Fruit fly (Drosophila melanogaster) whole organism, embryonic: ENCODE results near the gene MED14.

Source experiments
- Asciz ChIP-seq: fragments of 200-800 bp; sonication (Bioruptor generic); optimal IDR thresholded peaks from 2 replicates; lab custom pipeline; 2017; ENCODE audit warnings: missing biosample characterization, mild to moderate bottlenecking, missing genetic modification characterization, missing genetic modification reagents
- CG10209 ChIP-seq: fragments of 200-800 bp; sonication (Bioruptor generic); optimal IDR thresholded peaks from 3 replicates; lab custom pipeline; 2017; ENCODE audit warnings: missing biosample characterization, mild to moderate bottlenecking, missing genetic modification characterization, missing genetic modification reagents
- CG11085 ChIP-seq: fragments of 200-800 bp; sonication (Bioruptor generic); IDR thresholded peaks from 2 replicates; pipeline ENCODE4 v1.3.6; 2022; ENCODE audit warnings: missing biosample characterization, missing genetic modification characterization
- CG15011 ChIP-seq: fragments of 200-800 bp; sonication (Bioruptor generic); optimal IDR thresholded peaks from 3 replicates; lab custom pipeline; 2018; ENCODE audit warnings: missing biosample characterization, mild to moderate bottlenecking, missing genetic modification characterization
- CG15601 ChIP-seq: fragments of 200-800 bp; sonication (Bioruptor generic); optimal IDR thresholded peaks from 3 replicates; lab custom pipeline; 2019; ENCODE audit warnings: missing biosample characterization, mild to moderate bottlenecking, missing genetic modification characterization, moderate library complexity
- CG16779 ChIP-seq: fragments of 200-800 bp; sonication (Bioruptor generic); IDR thresholded peaks from 2 replicates; pipeline ENCODE4 v1.3.6; 2022; ENCODE audit warnings: missing biosample characterization, missing genetic modification characterization
- CG17912 ChIP-seq: fragments of 200-800 bp; sonication (Bioruptor generic); optimal IDR thresholded peaks from 2 replicates; lab custom pipeline; 2018; ENCODE audit warnings: missing biosample characterization, mild to moderate bottlenecking, missing genetic modification characterization
- CG34376 ChIP-seq: fragments of 200-800 bp; sonication (Bioruptor generic); optimal IDR thresholded peaks from 2 replicates; lab custom pipeline; 2018; ENCODE audit warnings: missing biosample characterization, mild to moderate bottlenecking, missing genetic modification characterization
- CG4404 ChIP-seq: fragments of 200-800 bp; sonication (Bioruptor generic); IDR thresholded peaks from 2 replicates; pipeline ENCODE4 v1.3.6; 2022; ENCODE audit warnings: missing biosample characterization, missing genetic modification characterization
- CG4820 ChIP-seq: fragments of 200-800 bp; sonication (Bioruptor generic); optimal IDR thresholded peaks from 3 replicates; lab custom pipeline; 2016; ENCODE audit warnings: missing biosample characterization, missing genetic modification characterization
- CG6272 ChIP-seq: fragments of 200-800 bp; sonication (Bioruptor generic); IDR thresholded peaks from 2 replicates; pipeline ENCODE4 v1.3.6; 2022; ENCODE audit warnings: missing biosample characterization, missing genetic modification characterization
- CG7786 ChIP-seq: fragments of 200-800 bp; sonication (Bioruptor generic); optimal IDR thresholded peaks from 2 replicates; lab custom pipeline; 2016; ENCODE audit warnings: missing biosample characterization, missing genetic modification characterization
- CG8944 ChIP-seq: fragments of 200-800 bp; sonication (Bioruptor generic); optimal IDR thresholded peaks from 3 replicates; lab custom pipeline; 2016; ENCODE audit warnings: missing biosample characterization, missing genetic modification characterization
- CG9876 ChIP-seq: fragments of 200-800 bp; sonication (Bioruptor generic); optimal IDR thresholded peaks from 2 replicates; lab custom pipeline; 2016; ENCODE audit warnings: missing biosample characterization, missing genetic modification characterization
- CG9932 ChIP-seq: fragments of 200-800 bp; sonication (Bioruptor generic); IDR thresholded peaks from 2 replicates; pipeline ENCODE4 v1.3.6; 2022; ENCODE audit warnings: missing biosample characterization, missing genetic modification characterization
- Chrac-16 ChIP-seq: fragments of 200-800 bp; sonication (Bioruptor generic); optimal IDR thresholded peaks from 3 replicates; lab custom pipeline; 2016; ENCODE audit warnings: missing biosample characterization, missing genetic modification characterization
- Dip2 ChIP-seq: fragments of 200-800 bp; sonication (Bioruptor generic); IDR thresholded peaks from 2 replicates; pipeline ENCODE4 v1.3.6; 2022; ENCODE audit warnings: missing biosample characterization, missing genetic modification characterization
- Eip74EF ChIP-seq, 2 experiments: fragments of 200-800 bp in 1 of 2; fragments of >200 bp in 1 of 2; sonication (Bioruptor generic) in 1 of 2; optimal IDR thresholded peaks; 2 replicates each; lab custom pipeline; 2017 to 2019; ENCODE audit warnings: missing biosample characterization in 2 of 2, missing genetic modification characterization in 2 of 2, mild to moderate bottlenecking in 1 of 2, moderate library complexity in 1 of 2
- HLH3B ChIP-seq: fragments of 200-800 bp; sonication (Bioruptor generic); IDR thresholded peaks from 2 replicates; pipeline ENCODE4 v1.3.6; 2022; ENCODE audit warnings: missing biosample characterization, missing genetic modification characterization
- MTF-1 ChIP-seq: fragments of 200-800 bp; sonication (Bioruptor generic); optimal IDR thresholded peaks from 2 replicates; lab custom pipeline; 2018; ENCODE audit warnings: missing biosample characterization, mild to moderate bottlenecking, missing genetic modification characterization, borderline replicate concordance
- Myb ChIP-seq: fragments of 200-800 bp; sonication (Bioruptor generic); optimal IDR thresholded peaks from 2 replicates; lab custom pipeline; 2016; ENCODE audit warnings: missing biosample characterization, missing genetic modification characterization
- NC2β ChIP-seq: fragments of 200-800 bp; sonication (Bioruptor generic); optimal IDR thresholded peaks from 2 replicates; lab custom pipeline; 2016; ENCODE audit warnings: missing biosample characterization, missing genetic modification characterization
- Scr ChIP-seq: fragments of 200-800 bp; sonication (Bioruptor generic); IDR thresholded peaks from 2 replicates; pipeline ENCODE4 v1.3.6; 2022; ENCODE audit warnings: missing biosample characterization, missing genetic modification characterization; ENCODE audit not compliant: partially characterized antibody
- YL-1 ChIP-seq: fragments of 200-800 bp; sonication (Bioruptor generic); optimal IDR thresholded peaks from 3 replicates; lab custom pipeline; 2017; ENCODE audit warnings: missing biosample characterization, mild to moderate bottlenecking, missing genetic modification characterization
- ap ChIP-seq: fragments of 200-800 bp; sonication (Bioruptor generic); IDR thresholded peaks from 2 replicates; pipeline ENCODE4 v1.3.6; 2022; ENCODE audit warnings: missing biosample characterization, missing genetic modification characterization
- bowl ChIP-seq: fragments of 200-800 bp; sonication (Bioruptor generic); IDR thresholded peaks from 2 replicates; pipeline ENCODE4 v1.3.6; 2022; ENCODE audit warnings: missing biosample characterization, missing genetic modification characterization
- bsh ChIP-seq, 2 experiments: fragments of 200-800 bp; sonication (Bioruptor generic); optimal IDR thresholded peaks; 2 replicates each; lab custom pipeline; 2017 to 2018; ENCODE audit warnings: mild to moderate bottlenecking in 2 of 2, missing biosample characterization in 2 of 2, missing genetic modification characterization in 2 of 2, moderate library complexity in 1 of 2
- cg ChIP-seq: fragments of 200-800 bp; sonication (Bioruptor generic); optimal IDR thresholded peaks from 3 replicates; lab custom pipeline; 2019; ENCODE audit warnings: missing biosample characterization, mild to moderate bottlenecking, missing genetic modification characterization, moderate library complexity
- ci ChIP-seq: fragments of 200-800 bp; sonication (Bioruptor generic); IDR thresholded peaks from 3 replicates; pipeline ENCODE4 v1.3.6; 2022; ENCODE audit warnings: missing biosample characterization, missing genetic modification characterization
- da ChIP-seq: fragments of 200-800 bp; sonication (Bioruptor generic); optimal IDR thresholded peaks from 2 replicates; lab custom pipeline; 2016; ENCODE audit warnings: missing biosample characterization, missing genetic modification characterization
- disco-r ChIP-seq: fragments of 200-800 bp; sonication (Bioruptor generic); optimal IDR thresholded peaks from 2 replicates; lab custom pipeline; 2016; ENCODE audit warnings: missing biosample characterization, missing genetic modification characterization
- emc ChIP-seq: fragments of 200-800 bp; sonication (Bioruptor generic); optimal IDR thresholded peaks from 2 replicates; lab custom pipeline; 2016; ENCODE audit warnings: missing biosample characterization, missing genetic modification characterization
- en ChIP-seq: fragments of 200-800 bp; sonication (Bioruptor generic); optimal IDR thresholded peaks from 2 replicates; lab custom pipeline; 2016; ENCODE audit warnings: missing biosample characterization, missing genetic modification characterization
- exex ChIP-seq: fragments of 200-800 bp; sonication (Bioruptor generic); optimal IDR thresholded peaks from 4 replicates; lab custom pipeline; 2018; ENCODE audit warnings: missing biosample characterization, mild to moderate bottlenecking, missing genetic modification characterization, moderate library complexity
- fd64A ChIP-seq: fragments of 200-800 bp; sonication (Bioruptor generic); optimal IDR thresholded peaks from 3 replicates; lab custom pipeline; 2018; ENCODE audit warnings: missing biosample characterization, mild to moderate bottlenecking, missing genetic modification characterization
- gce ChIP-seq: fragments of 200-800 bp; sonication (Bioruptor generic); IDR thresholded peaks from 3 replicates; pipeline ENCODE4 v1.3.6; 2022; ENCODE audit warnings: missing biosample characterization, missing genetic modification characterization
- grau ChIP-seq: fragments of 200-800 bp; optimal IDR thresholded peaks from 3 replicates; lab custom pipeline; 2019; ENCODE audit warnings: missing biosample characterization, mild to moderate bottlenecking, missing genetic modification characterization, moderate library complexity
- ham ChIP-seq: fragments of 200-800 bp; sonication (Bioruptor generic); IDR thresholded peaks from 2 replicates; pipeline ENCODE4 v1.3.6; 2022; ENCODE audit warnings: missing biosample characterization, missing genetic modification characterization
- lab ChIP-seq: fragments of 200-800 bp; sonication (Bioruptor generic); optimal IDR thresholded peaks from 3 replicates; lab custom pipeline; 2017; ENCODE audit warnings: missing biosample characterization, missing genetic modification characterization, mild to moderate bottlenecking, moderate library complexity, missing genetic modification reagents
- mirr ChIP-seq: fragments of 200-800 bp; sonication (Bioruptor generic); optimal IDR thresholded peaks from 3 replicates; lab custom pipeline; 2018; ENCODE audit warnings: missing biosample characterization, mild to moderate bottlenecking, missing genetic modification characterization
- seq ChIP-seq: fragments of 200-800 bp; sonication (Bioruptor generic); IDR thresholded peaks from 2 replicates; pipeline ENCODE4 v1.3.6; 2022; ENCODE audit warnings: missing biosample characterization, missing genetic modification characterization
- sim ChIP-seq: fragments of 200-800 bp; sonication (Bioruptor generic); IDR thresholded peaks from 2 replicates; pipeline ENCODE4 v1.3.6; 2022; ENCODE audit warnings: missing biosample characterization, missing genetic modification characterization
- sisA ChIP-seq: fragments of 200-800 bp; sonication (Bioruptor generic); IDR thresholded peaks from 2 replicates; pipeline ENCODE4 v1.3.6; 2022; ENCODE audit warnings: missing biosample characterization, missing genetic modification characterization
- slbo ChIP-seq: fragments of 200-800 bp; sonication (Bioruptor generic); IDR thresholded peaks from 2 replicates; pipeline ENCODE4 v1.3.6; 2022; ENCODE audit warnings: missing biosample characterization, missing genetic modification characterization
- slou ChIP-seq: fragments of 200-800 bp; sonication (Bioruptor generic); optimal IDR thresholded peaks from 3 replicates; lab custom pipeline; 2016; ENCODE audit warnings: missing biosample characterization, missing genetic modification characterization
- sr ChIP-seq: fragments of 200-800 bp; sonication (Bioruptor generic); IDR thresholded peaks from 3 replicates; pipeline ENCODE4 v1.3.6; 2022; ENCODE audit warnings: missing biosample characterization, missing genetic modification characterization
- sug ChIP-seq: fragments of 200-800 bp; optimal IDR thresholded peaks from 2 replicates; lab custom pipeline; 2019; ENCODE audit warnings: missing biosample characterization, mild to moderate bottlenecking, missing genetic modification characterization, moderate library complexity
- vnd ChIP-seq: fragments of 200-800 bp; sonication (Bioruptor generic); IDR thresholded peaks from 3 replicates; pipeline ENCODE4 v1.3.6; 2022; ENCODE audit warnings: missing biosample characterization, missing genetic modification characterization; ENCODE audit not compliant: partially characterized antibody

Gene MED14

DNA sequence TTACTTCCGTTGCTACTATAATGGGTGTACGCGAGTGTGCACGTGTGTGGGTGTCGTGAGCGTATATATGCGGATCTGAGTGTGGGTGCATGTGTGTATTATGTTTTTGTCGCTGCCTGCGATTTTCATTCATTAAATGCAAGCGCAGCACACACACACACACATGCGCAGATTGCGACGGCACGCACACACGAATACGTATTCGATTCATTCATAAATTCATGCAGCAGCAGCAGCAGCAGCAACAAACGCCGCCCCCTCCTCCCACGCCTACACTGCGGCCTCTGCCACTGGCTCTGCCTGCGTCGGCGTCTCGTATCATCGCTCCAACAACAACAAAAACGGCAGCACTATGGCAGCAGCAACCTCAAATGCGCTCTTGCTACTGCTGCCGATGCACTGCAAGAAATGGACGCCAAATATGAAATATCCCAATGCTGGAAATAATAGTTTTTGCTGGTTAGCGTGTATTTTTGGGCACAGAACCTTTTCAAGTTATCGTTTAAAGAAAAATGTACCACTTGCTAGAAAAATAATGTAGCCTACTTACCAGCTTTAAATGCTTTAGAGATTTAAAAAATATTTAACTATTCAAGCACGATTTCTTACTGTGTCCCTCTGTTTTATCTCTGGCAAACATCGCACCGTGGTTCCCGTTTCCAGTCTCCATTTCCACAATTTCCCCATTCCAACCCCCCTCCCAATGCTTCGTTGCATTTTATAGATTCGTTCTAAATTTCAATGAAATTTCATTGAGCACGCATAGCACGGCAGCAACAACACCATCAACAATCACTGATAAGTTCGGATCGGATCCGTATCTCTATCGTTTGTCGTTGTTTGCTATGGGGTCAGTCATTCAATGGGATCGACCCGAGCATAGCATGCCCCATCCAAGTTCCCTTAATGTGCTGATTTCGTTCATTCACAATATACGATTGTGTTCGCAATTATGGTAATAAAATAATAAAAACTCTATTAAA lies 40.5 kb downstream of the MED14 start (continued):
- TF ChIP-seq grau: peak; percentile 79
- 0 out of 2 replicates have a peak, but pooled peaks have one; percentile 23 for TF ChIP-seq CG9932 (GFP tag; lab: Robert Waterston, UW)
- peak; percentile 42 for TF ChIP-seq sug
- peak; percentile 85 for TF ChIP-seq exex (tag; lab: Kevin White, UChicago)
- TF ChIP-seq seq (GFP tag; lab: Robert Waterston, UW): peak; percentile 50
- peak; percentile 83 for TF ChIP-seq Asciz (GFP tag; lab: Kevin White, UChicago)
- TF ChIP-seq fd64A (GFP tag; lab: Kevin White, UChicago): peak; percentile 41
- peak; percentile 35 to 96 for TF ChIP-seq bsh (GFP tag; optimal IDR thresholded peaks at IDR 0.05; lab: Kevin White, UChicago)
- TF ChIP-seq CG16779 (GFP tag; lab: Robert Waterston, UW): no peak
- peak; percentile 49 for TF ChIP-seq slbo (GFP tag; lab: Robert Waterston, UW)
- peak; percentile 83 for TF ChIP-seq Chrac-16 (GFP tag; lab: Kevin White, UChicago)
- 0 out of 2 replicates have a peak, but pooled peaks have one; percentile 33 for TF ChIP-seq bowl (GFP tag; lab: Robert Waterston, UW)
- TF ChIP-seq slou (GFP tag; lab: Kevin White, UChicago): peak; percentile 21
- peak; percentile 26 for TF ChIP-seq da (GFP tag; lab: Kevin White, UChicago)
- TF ChIP-seq NC2β (GFP tag; lab: Kevin White, UChicago): peak; percentile 79
- peak; percentile 78 for TF ChIP-seq sim (GFP tag; lab: Robert Waterston, UW)
- TF ChIP-seq YL-1 (GFP tag; lab: Kevin White, UChicago): peak; percentile 30
- TF ChIP-seq CG9876 (GFP tag; lab: Kevin White, UChicago): peak; percentile 69
- TF ChIP-seq vnd (GFP tag; lab: Robert Waterston, UW): no peak
- peak; percentile 85 for TF ChIP-seq CG7786 (GFP tag; lab: Kevin White, UChicago)
- TF ChIP-seq cg (GFP tag; lab: Kevin White, UChicago): peak; percentile 89
- peak; percentile 55 for TF ChIP-seq CG15011 (GFP tag; lab: Kevin White, UChicago)
- TF ChIP-seq Myb: peak; percentile 59
- peak; percentile 95 for TF ChIP-seq ci (GFP tag; lab: Robert Waterston, UW)
- peak; percentile 90 for TF ChIP-seq CG15601 (tag; lab: Kevin White, UChicago)
- TF ChIP-seq disco-r (GFP tag; lab: Kevin White, UChicago): peak; percentile 69
- TF ChIP-seq HLH3B (GFP tag; lab: Robert Waterston, UW): peak; percentile 88
- peak; percentile 88 for TF ChIP-seq CG8944 (GFP tag; lab: Kevin White, UChicago)
- TF ChIP-seq Eip74EF (GFP tag; optimal IDR thresholded peaks at IDR 0.05; lab: Kevin White, UChicago): peak in 1 of 2 experiments; percentile 81
- peak; percentile 86 for TF ChIP-seq ap
- no peak for TF ChIP-seq CG11085
- TF ChIP-seq Dip2 (GFP tag; lab: Robert Waterston, UW): no peak
- peak; percentile 58 for TF ChIP-seq en (GFP tag; lab: Kevin White, UChicago)
- TF ChIP-seq sr (GFP tag; lab: Robert Waterston, UW): peak; percentile 92; the same call in 2 of the 3 replicates
- TF ChIP-seq emc (GFP tag; lab: Kevin White, UChicago): no peak
- peak; percentile 80 for TF ChIP-seq lab
- peak; percentile 47 for TF ChIP-seq MTF-1
- peak; percentile 77 for TF ChIP-seq CG6272 (GFP tag; lab: Robert Waterston, UW)
- peak; percentile 90 for TF ChIP-seq CG4820 (GFP tag; lab: Kevin White, UChicago)
- no peak for TF ChIP-seq ham (GFP tag; lab: Robert Waterston, UW)
- peak; percentile 61 for TF ChIP-seq CG34376 (GFP tag; lab: Kevin White, UChicago)
- TF ChIP-seq CG10209 (GFP tag; lab: Kevin White, UChicago): peak; percentile 86
- no peak for TF ChIP-seq mirr (GFP tag; lab: Kevin White, UChicago)
- TF ChIP-seq Scr (GFP tag; lab: Robert Waterston, UW): no peak
- peak; percentile 89 for TF ChIP-seq sisA (GFP tag; lab: Robert Waterston, UW)
- peak; percentile 84 for TF ChIP-seq gce (GFP tag; lab: Robert Waterston, UW)
- TF ChIP-seq CG17912 (GFP tag; lab: Kevin White, UChicago): peak; percentile 27
- peak; percentile 67 for TF ChIP-seq CG4404 (GFP tag; lab: Robert Waterston, UW)
